Fruit fly (Drosophila melanogaster): Measurements from ENCODE around the gene CG6565.

The CG6565 gene

dm6 chr2L:13373435-13374242 lies at the start of gene CG6565, which contains the start of gene Bdp1 (continued):
- peak; percentile 97 for TF ChIP-seq HmgD (GFP tag; optimal IDR thresholded peaks at IDR 0.05)
- peak; percentile 99 for TF ChIP-seq CG16815 (GFP tag; optimal IDR thresholded peaks at IDR 0.05)
- no peak for TF ChIP-seq cg (GFP tag; optimal IDR thresholded peaks at IDR 0.05)
- peak; percentile 8 to 76 for TF ChIP-seq crp (GFP tag; optimal IDR thresholded peaks at IDR 0.05)
- TF ChIP-seq C15 (GFP tag; IDR thresholded peaks at IDR 0.05), result peak; percentile 86
- peak; percentile 90 for TF ChIP-seq sd (tag; optimal IDR thresholded peaks at IDR 0.05)
- TF ChIP-seq CG14667 (GFP tag; IDR thresholded peaks at IDR 0.05), result peak; percentile 91
- peak; percentile 87 for TF ChIP-seq MBD-R2 (GFP tag; IDR thresholded peaks at IDR 0.05)
- peak; percentile 52 for TF ChIP-seq ftz-f1 (GFP tag; optimal IDR thresholded peaks at IDR 0.05)
- peak; percentile 97 for TF ChIP-seq fd96Cb (tag; optimal IDR thresholded peaks at IDR 0.05)
- TF ChIP-seq CG1832 (GFP tag; optimal IDR thresholded peaks at IDR 0.05), result no peak
- TF ChIP-seq CG12104 (GFP tag; optimal IDR thresholded peaks at IDR 0.05), result peak; percentile 98
- TF ChIP-seq CG14050 (GFP tag; IDR thresholded peaks at IDR 0.05), result peak; percentile 92
- peak; percentile 97 for TF ChIP-seq gcm2 (GFP tag; optimal IDR thresholded peaks at IDR 0.05)
- peak; percentile 81 for TF ChIP-seq ham (GFP tag; IDR thresholded peaks at IDR 0.05)
- TF ChIP-seq CG9437 (GFP tag; optimal IDR thresholded peaks at IDR 0.05), result peak; percentile 94
- peak; percentile 99 for TF ChIP-seq dm (GFP tag; optimal IDR thresholded peaks at IDR 0.05)
- peak; percentile 96 for TF ChIP-seq gsb-n (tag; optimal IDR thresholded peaks at IDR 0.05)
- TF ChIP-seq CG32772 (GFP tag; IDR thresholded peaks at IDR 0.05), result peak; percentile 96
- TF ChIP-seq fru (optimal IDR thresholded peaks at IDR 0.05), result no peak
- peak; percentile 93 for TF ChIP-seq psq (GFP tag; optimal IDR thresholded peaks at IDR 0.05)
- peak; percentile 98 for TF ChIP-seq CHES-1-like (GFP tag; optimal IDR thresholded peaks at IDR 0.05)
- TF ChIP-seq CG17829 (tag; optimal IDR thresholded peaks at IDR 0.05), result peak; percentile 91
- TF ChIP-seq CG12769 (tag; optimal IDR thresholded peaks at IDR 0.05), result no peak
- peak; percentile 98 for TF ChIP-seq tin (GFP tag; optimal IDR thresholded peaks at IDR 0.05)
- peak; percentile 91 for TF ChIP-seq Doc2 (GFP tag; IDR thresholded peaks at IDR 0.05)
- peak; percentile 99 for TF ChIP-seq CG17361 (GFP tag; IDR thresholded peaks at IDR 0.05)
- TF ChIP-seq trem (tag; optimal IDR thresholded peaks at IDR 0.05), result peak; percentile 78
- peak; percentile 99 for TF ChIP-seq Dip3 (GFP tag; optimal IDR thresholded peaks at IDR 0.05)
- TF ChIP-seq Neu2 (GFP tag; optimal IDR thresholded peaks at IDR 0.05; ENCODE audit: borderline replicate concordance), result peak; percentile 96
- TF ChIP-seq ap (GFP tag; IDR thresholded peaks at IDR 0.05), result peak; percentile 87
- TF ChIP-seq hth (optimal IDR thresholded peaks at IDR 0.05), result no peak
- TF ChIP-seq dati (GFP tag; IDR thresholded peaks at IDR 0.05), result peak; percentile 60
- TF ChIP-seq CG3065 (GFP tag; optimal IDR thresholded peaks at IDR 0.05), result peak; percentile 96
- peak; percentile 93 for TF ChIP-seq p53 (GFP tag; optimal IDR thresholded peaks at IDR 0.05)
- peak; percentile 97 for TF ChIP-seq HmgZ (tag; optimal IDR thresholded peaks at IDR 0.05)
- peak; percentile 92 for TF ChIP-seq Mrtf (GFP tag; IDR thresholded peaks at IDR 0.05)
- TF ChIP-seq zfh1 (GFP tag; IDR thresholded peaks at IDR 0.05), result peak; percentile 94
- TF ChIP-seq Stat92E (GFP tag; optimal IDR thresholded peaks at IDR 0.05), result peak in 1 of 3 experiments; percentile 55
- TF ChIP-seq CG7786 (GFP tag; optimal IDR thresholded peaks at IDR 0.05), result peak; percentile 99
- TF ChIP-seq gce (GFP tag; IDR thresholded peaks at IDR 0.05), result peak; percentile 76
- peak; percentile 97 for TF ChIP-seq CG9817 (tag; optimal IDR thresholded peaks at IDR 0.05)
- TF ChIP-seq CG17612 (GFP tag; IDR thresholded peaks at IDR 0.05), result peak; percentile 88
- TF ChIP-seq vnd (GFP tag; IDR thresholded peaks at IDR 0.05; ENCODE audit: partially characterized antibody), result no peak
- peak; percentile 97 for TF ChIP-seq gro (GFP tag; optimal IDR thresholded peaks at IDR 0.05)
- TF ChIP-seq ab (GFP tag; optimal IDR thresholded peaks at IDR 0.05), result peak; percentile 97
- peak; percentile 97 for TF ChIP-seq Hmr (GFP tag; optimal IDR thresholded peaks at IDR 0.05)
- TF ChIP-seq Side (GFP tag; optimal IDR thresholded peaks at IDR 0.05), result peak; percentile 98
- TF ChIP-seq CG10321 (GFP tag; IDR thresholded peaks at IDR 0.05), result peak; percentile 58; the same call in 1 of the 2 replicates
- TF ChIP-seq Awh (GFP tag; IDR thresholded peaks at IDR 0.05), result peak; percentile 84
